Fruit fly (Drosophila melanogaster): Measurements from ENCODE around the gene CG7988.
A peak's percentile ranks its signal among the peaks of the same experiment; 100 is the strongest.

CG7988 gene

DNA sequence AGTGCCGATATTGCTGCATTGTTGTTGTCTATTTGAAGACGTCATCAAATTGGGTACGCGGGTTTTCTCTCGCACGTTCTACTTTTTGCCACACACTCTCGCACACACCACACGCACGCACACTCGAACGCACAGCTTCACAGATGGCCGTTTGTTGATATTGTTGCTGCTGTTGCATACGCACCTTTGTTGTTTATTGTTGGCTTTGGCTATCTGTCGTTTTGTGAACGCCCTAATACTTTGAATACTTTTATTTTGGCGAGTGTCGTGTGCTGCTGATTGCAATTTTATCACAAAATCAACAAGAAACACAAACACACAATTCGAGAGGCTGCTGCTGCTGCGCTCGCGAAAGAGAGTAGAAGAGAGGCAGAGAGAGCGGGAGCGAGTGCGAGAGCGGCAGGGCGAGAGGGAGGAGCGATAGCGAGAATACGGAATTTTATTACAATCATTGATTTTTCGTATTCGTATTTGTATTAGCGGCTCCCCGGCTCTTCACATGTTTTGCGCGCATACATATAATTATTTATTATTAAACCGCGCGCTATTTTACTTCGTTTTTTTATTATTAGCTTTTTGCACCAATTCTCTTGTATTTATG is 21.7 kb upstream of the CG7988 start (continued):
- TF ChIP-seq NC2α (GFP tag; optimal IDR thresholded peaks at IDR 0.05) = peak; percentile 54
- peak; percentile 45 for TF ChIP-seq salm (tag; optimal IDR thresholded peaks at IDR 0.05)
- no peak for TF ChIP-seq CG4730 (GFP tag; IDR thresholded peaks at IDR 0.05)
- TF ChIP-seq CG2889 (GFP tag; IDR thresholded peaks at IDR 0.05) = no peak
- TF ChIP-seq Hr51 (GFP tag; optimal IDR thresholded peaks at IDR 0.05) = peak in 1 of 2 experiments; percentile 1
- TF ChIP-seq eyg (GFP tag; optimal IDR thresholded peaks at IDR 0.05) = peak; percentile 27
- TF ChIP-seq tin (GFP tag; optimal IDR thresholded peaks at IDR 0.05) = no peak
- TF ChIP-seq az2 (GFP tag; optimal IDR thresholded peaks at IDR 0.05) = no peak
- peak; percentile 80 for TF ChIP-seq CG13296 (GFP tag; optimal IDR thresholded peaks at IDR 0.05)
- peak; percentile 22 for TF ChIP-seq Blimp-1 (GFP tag; optimal IDR thresholded peaks at IDR 0.05)
- TF ChIP-seq CG14667 (GFP tag; IDR thresholded peaks at IDR 0.05) = no peak
- TF ChIP-seq CG1603 (tag; optimal IDR thresholded peaks at IDR 0.05) = peak; percentile 64
- no peak for TF ChIP-seq CG14050 (GFP tag; IDR thresholded peaks at IDR 0.05)
- TF ChIP-seq CG5245 (GFP tag; optimal IDR thresholded peaks at IDR 0.05) = no peak
- TF ChIP-seq gcm2 (GFP tag; optimal IDR thresholded peaks at IDR 0.05) = no peak
- peak; percentile 47 for TF ChIP-seq Hey (tag; optimal IDR thresholded peaks at IDR 0.05)
- TF ChIP-seq HmgZ (tag; optimal IDR thresholded peaks at IDR 0.05) = no peak
- no peak for TF ChIP-seq amos (GFP tag; IDR thresholded peaks at IDR 0.05; ENCODE audit: partially characterized antibody)
- no peak for TF ChIP-seq ham (GFP tag; IDR thresholded peaks at IDR 0.05)
- no peak for TF ChIP-seq Drgx (GFP tag; IDR thresholded peaks at IDR 0.05)
- TF ChIP-seq CG30403 (GFP tag; optimal IDR thresholded peaks at IDR 0.05) = no peak
- TF ChIP-seq CG6654 (GFP tag; optimal IDR thresholded peaks at IDR 0.05) = no peak
- TF ChIP-seq tna (GFP tag; IDR thresholded peaks at IDR 0.05; ENCODE audit: partially characterized antibody) = no peak
- no peak for TF ChIP-seq CG7963 (GFP tag; IDR thresholded peaks at IDR 0.05; ENCODE audit: partially characterized antibody)
- peak; percentile 56 for TF ChIP-seq Sox100B (GFP tag; optimal IDR thresholded peaks at IDR 0.05)
- TF ChIP-seq H2.0 (GFP tag; IDR thresholded peaks at IDR 0.05) = no peak
- TF ChIP-seq br (optimal IDR thresholded peaks at IDR 0.05) = no peak
- TF ChIP-seq Atf-2 (GFP tag; optimal IDR thresholded peaks at IDR 0.05) = peak; percentile 22
- TF ChIP-seq Sin3A (optimal IDR thresholded peaks at IDR 0.05) = no peak
- no peak for TF ChIP-seq Gug (GFP tag; IDR thresholded peaks at IDR 0.05)
- TF ChIP-seq Dref (GFP tag; IDR thresholded peaks at IDR 0.05) = no peak
- no peak for TF ChIP-seq otp (GFP tag; IDR thresholded peaks at IDR 0.05)
- TF ChIP-seq Rx (GFP tag; IDR thresholded peaks at IDR 0.05) = no peak
- peak; percentile 67 for TF ChIP-seq org-1 (GFP tag; optimal IDR thresholded peaks at IDR 0.05)
- TF ChIP-seq chm (GFP tag; IDR thresholded peaks at IDR 0.05) = no peak
- peak; percentile 63 for TF ChIP-seq CG11398 (GFP tag; optimal IDR thresholded peaks at IDR 0.05)
- TF ChIP-seq btn (GFP tag; optimal IDR thresholded peaks at IDR 0.05) = peak; percentile 49
- TF ChIP-seq emc (GFP tag; optimal IDR thresholded peaks at IDR 0.05) = no peak
- peak; percentile 32 for TF ChIP-seq repo (GFP tag; optimal IDR thresholded peaks at IDR 0.05)
- peak; percentile 77 for TF ChIP-seq CrebB (tag; optimal IDR thresholded peaks at IDR 0.05)
- no peak for TF ChIP-seq Antp (GFP tag; optimal IDR thresholded peaks at IDR 0.05)
- TF ChIP-seq rib (GFP tag; IDR thresholded peaks at IDR 0.05) = no peak
- TF ChIP-seq CG5953 (GFP tag; IDR thresholded peaks at IDR 0.05) = no peak
- no peak for TF ChIP-seq usp (GFP tag; optimal IDR thresholded peaks at IDR 0.05)
- TF ChIP-seq dpn (GFP tag; optimal IDR thresholded peaks at IDR 0.05) = peak; percentile 26 to 34
- no peak for TF ChIP-seq nerfin-2 (GFP tag; IDR thresholded peaks at IDR 0.05; ENCODE audit: partially characterized antibody)
- no peak for TF ChIP-seq HLHmδ (GFP tag; optimal IDR thresholded peaks at IDR 0.05)
- no peak for TF ChIP-seq CTCF (GFP tag; optimal IDR thresholded peaks at IDR 0.05)
- no peak for TF ChIP-seq ken (GFP tag; IDR thresholded peaks at IDR 0.05)
- no peak for TF ChIP-seq Atf6 (GFP tag; IDR thresholded peaks at IDR 0.05)
- TF ChIP-seq CG17802 (tag; optimal IDR thresholded peaks at IDR 0.05) = no peak
- TF ChIP-seq CG31441 (GFP tag; IDR thresholded peaks at IDR 0.05) = no peak
- no peak for TF ChIP-seq hth (optimal IDR thresholded peaks at IDR 0.05)
- peak; percentile 70 for TF ChIP-seq BtbVII (GFP tag; optimal IDR thresholded peaks at IDR 0.05)

Measured in whole organism, embryonic.